Fruit fly (Drosophila melanogaster): ENCODE measurements around the gene Trx2.

Gene Trx2

dm6 chr2L:9598390-9598789 is 14.6 kb upstream of the Trx2 start (continued):
- TF ChIP-seq CG18599 (GFP tag; optimal IDR thresholded peaks at IDR 0.05) (peak; percentile 43), sc (optimal IDR thresholded peaks at IDR 0.05) (no peak), sc (GFP tag; optimal IDR thresholded peaks at IDR 0.05) (peak; percentile 53), Oaz (GFP tag; IDR thresholded peaks at IDR 0.05) (no peak), ftz-f1 (GFP tag; optimal IDR thresholded peaks at IDR 0.05) (no peak), CG6272 (GFP tag; IDR thresholded peaks at IDR 0.05) (peak; percentile 52; the same call in 1 of the 2 replicates), ro (GFP tag; IDR thresholded peaks at IDR 0.05) (peak; percentile 38; the same call in 1 of the 2 replicates), Pdp1 (GFP tag; optimal IDR thresholded peaks at IDR 0.05) (peak in 1 of 2 experiments; percentile 1), CG3726 (GFP tag; IDR thresholded peaks at IDR 0.05) (0 out of 3 replicates have a peak, but pooled peaks have one; percentile 57), Ptx1 (GFP tag; IDR thresholded peaks at IDR 0.05) (peak; percentile 66), pho (GFP tag; optimal IDR thresholded peaks at IDR 0.05) (no peak), bigmax (GFP tag; optimal IDR thresholded peaks at IDR 0.05) (no peak), Hand (GFP tag; optimal IDR thresholded peaks at IDR 0.05) (no peak), Sox100B (GFP tag; optimal IDR thresholded peaks at IDR 0.05) (peak; percentile 49), tio (GFP tag; optimal IDR thresholded peaks at IDR 0.05) (peak; percentile 0), CG9797 (GFP tag; optimal IDR thresholded peaks at IDR 0.05) (no peak), CG15696 (tag; optimal IDR thresholded peaks at IDR 0.05) (peak; percentile 86), CG10654 (GFP tag; optimal IDR thresholded peaks at IDR 0.05) (peak; percentile 6), E2f2 (GFP tag; IDR thresholded peaks at IDR 0.05) (peak; percentile 49; the same call in 1 of the 2 replicates), CG2875 (GFP tag; optimal IDR thresholded peaks at IDR 0.05) (peak; percentile 57), ranshi (GFP tag; IDR thresholded peaks at IDR 0.05) (peak; percentile 74; the same call in 1 of the 2 replicates), pnt (GFP tag; optimal IDR thresholded peaks at IDR 0.05) (peak; percentile 2), Atf3 (GFP tag; optimal IDR thresholded peaks at IDR 0.05) (no peak), pros (GFP tag; optimal IDR thresholded peaks at IDR 0.05) (no peak), ems (GFP tag; optimal IDR thresholded peaks at IDR 0.05) (peak; percentile 2), CG4404 (GFP tag; IDR thresholded peaks at IDR 0.05) (peak; percentile 91), trem (tag; optimal IDR thresholded peaks at IDR 0.05) (peak; percentile 69), eve (GFP tag; optimal IDR thresholded peaks at IDR 0.05) (peak in 1 of 2 experiments; percentile 57), seq (GFP tag; IDR thresholded peaks at IDR 0.05) (peak; percentile 45; the same call in 1 of the 2 replicates), unc-4 (GFP tag; IDR thresholded peaks at IDR 0.05; ENCODE audit: partially characterized antibody) (no peak), CG6654 (GFP tag; optimal IDR thresholded peaks at IDR 0.05) (peak; percentile 6), CG34422 (GFP tag; IDR thresholded peaks at IDR 0.05) (peak; percentile 75; the same call in 2 of the 3 replicates), CG10462 (GFP tag; optimal IDR thresholded peaks at IDR 0.05) (peak; percentile 7), CG31388 (GFP tag; optimal IDR thresholded peaks at IDR 0.05) (no peak), ap (GFP tag; IDR thresholded peaks at IDR 0.05) (peak; percentile 43), CG3995 (GFP tag; optimal IDR thresholded peaks at IDR 0.05) (no peak), CG13894 (tag; optimal IDR thresholded peaks at IDR 0.05) (no peak), CG6791 (GFP tag; IDR thresholded peaks at IDR 0.05; ENCODE audit: partially characterized antibody) (no peak), HmgZ (tag; optimal IDR thresholded peaks at IDR 0.05) (no peak), CG17612 (GFP tag; IDR thresholded peaks at IDR 0.05) (no peak), gt (GFP tag; IDR thresholded peaks at IDR 0.05) (peak; percentile 72), chn (GFP tag; optimal IDR thresholded peaks at IDR 0.05) (no peak), CG12071 (GFP tag; optimal IDR thresholded peaks at IDR 0.05) (no peak), Meics (GFP tag; optimal IDR thresholded peaks at IDR 0.05) (no peak), ttk (GFP tag; IDR thresholded peaks at IDR 0.05) (peak; percentile 76), sob (GFP tag; IDR thresholded peaks at IDR 0.05) (peak; percentile 73; the same call in 1 of the 2 replicates), ase (GFP tag; IDR thresholded peaks at IDR 0.05) (no peak; the same call in 2 of the 3 replicates), disco-r (GFP tag; optimal IDR thresholded peaks at IDR 0.05) (no peak), Hr78 (GFP tag; optimal IDR thresholded peaks at IDR 0.05) (peak in 1 of 2 experiments; percentile 15), HHEX (GFP tag; optimal IDR thresholded peaks at IDR 0.05) (peak; percentile 8), Dip3 (GFP tag; optimal IDR thresholded peaks at IDR 0.05) (no peak)
